Worm (Caenorhabditis elegans): ENCODE results near the gene C50B8.4.

Gene C50B8.4

DNA sequence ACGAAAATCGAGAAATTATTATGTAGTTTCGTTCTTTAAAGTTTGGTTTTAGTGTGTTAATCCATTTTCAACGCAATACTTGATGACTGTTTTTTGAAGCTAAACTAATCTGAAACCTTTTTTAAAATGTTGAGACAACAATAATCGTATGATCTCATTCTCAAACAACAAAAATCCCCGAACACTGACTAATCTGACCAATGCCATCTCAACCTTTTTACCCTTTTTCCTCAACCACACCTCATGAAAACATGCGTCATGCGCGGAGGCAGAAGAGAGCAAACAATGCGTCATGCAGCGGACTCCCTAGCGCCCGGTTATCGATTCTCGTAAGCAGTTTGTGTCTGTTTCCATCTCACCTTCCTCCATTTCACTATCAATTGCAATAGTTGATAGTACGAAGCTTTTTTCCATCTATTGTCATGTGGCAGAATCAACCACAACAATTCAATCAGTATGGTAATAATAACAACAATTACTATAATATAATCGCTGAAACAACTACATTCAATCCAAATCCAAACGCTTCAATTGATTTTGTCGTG, at the start of gene C50B8.4:
Gene C50B8.4 (plus strand): TSS at position 299 of the 545 bp plus-strand sequence.
- no peak for TF ChIP-seq flt-1 (GFP tag; IDR thresholded peaks at IDR 0.05)
- no peak for TF ChIP-seq cog-1 (tag; optimal IDR thresholded peaks at IDR 0.05)
- TF ChIP-seq ztf-29 (GFP tag; IDR thresholded peaks at IDR 0.05) = no peak
- TF ChIP-seq T22C8.4 (GFP tag; IDR thresholded peaks at IDR 0.05) = no peak
- no peak for TF ChIP-seq med-1 (GFP tag; optimal IDR thresholded peaks at IDR 0.05; ENCODE audit: insufficient read depth)
- TF ChIP-seq ref-1 (GFP tag; conservative IDR thresholded peaks at IDR 0.05) = no peak
- TF ChIP-seq tab-1 (GFP tag; IDR thresholded peaks at IDR 0.05) = no peak
- TF ChIP-seq ztf-23 (GFP tag; IDR thresholded peaks at IDR 0.05) = no peak

DNA sequence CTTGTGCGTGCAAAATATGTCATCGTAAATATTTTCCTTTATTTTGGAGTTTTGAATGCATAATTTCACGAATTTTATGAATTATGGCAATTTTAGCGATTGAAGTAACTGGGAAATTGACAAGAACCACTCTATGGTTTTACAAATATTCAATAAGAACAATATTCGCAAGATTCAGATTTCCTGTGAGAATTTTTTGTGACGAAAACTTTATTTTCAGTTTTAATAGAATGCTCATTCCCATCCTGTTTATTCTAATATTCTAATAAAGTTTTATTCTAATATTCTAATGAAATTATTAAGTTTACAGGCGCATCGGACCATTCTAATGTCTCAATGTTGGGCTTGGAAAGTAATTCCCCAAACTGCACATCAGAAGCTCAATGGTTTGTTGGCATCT, 48.6 kb upstream of the C50B8.4 start, which contains the start of gene R11G10.3:
Gene R11G10.3 (plus strand): TSS at position 301 of the 400 bp plus-strand sequence.
- TF ChIP-seq ref-1 (GFP tag; conservative IDR thresholded peaks at IDR 0.05) (no peak), T22C8.4 (GFP tag; IDR thresholded peaks at IDR 0.05) (no peak)

DNA sequence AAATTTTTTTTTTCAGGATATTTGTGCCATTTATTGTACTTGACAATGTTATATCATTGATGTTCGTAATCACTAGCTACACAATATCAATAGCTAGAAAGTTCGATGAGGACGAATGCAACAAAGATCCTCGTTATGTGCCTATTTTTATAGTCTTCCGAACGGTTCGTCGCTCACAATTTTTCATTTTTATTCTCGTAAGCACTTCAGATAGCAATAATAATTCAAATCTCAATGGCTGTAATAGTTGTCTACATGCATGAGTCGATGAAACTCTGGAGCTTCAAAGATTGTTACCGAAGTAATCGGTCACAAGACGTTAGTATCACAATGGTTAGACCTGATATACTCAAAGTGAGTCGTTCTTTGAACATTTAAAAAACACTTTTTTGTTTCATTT, 42.6 kb upstream of the C50B8.4 start:
- TF ChIP-seq T22C8.4 (GFP tag; IDR thresholded peaks at IDR 0.05) = no peak
- no peak for TF ChIP-seq klf-2 (GFP tag; conservative IDR thresholded peaks at IDR 0.05)
- no peak for TF ChIP-seq flt-1 (GFP tag; IDR thresholded peaks at IDR 0.05)
- TF ChIP-seq ztf-23 (GFP tag; IDR thresholded peaks at IDR 0.05) = no peak
- no peak for TF ChIP-seq cog-1 (tag; optimal IDR thresholded peaks at IDR 0.05)

DNA sequence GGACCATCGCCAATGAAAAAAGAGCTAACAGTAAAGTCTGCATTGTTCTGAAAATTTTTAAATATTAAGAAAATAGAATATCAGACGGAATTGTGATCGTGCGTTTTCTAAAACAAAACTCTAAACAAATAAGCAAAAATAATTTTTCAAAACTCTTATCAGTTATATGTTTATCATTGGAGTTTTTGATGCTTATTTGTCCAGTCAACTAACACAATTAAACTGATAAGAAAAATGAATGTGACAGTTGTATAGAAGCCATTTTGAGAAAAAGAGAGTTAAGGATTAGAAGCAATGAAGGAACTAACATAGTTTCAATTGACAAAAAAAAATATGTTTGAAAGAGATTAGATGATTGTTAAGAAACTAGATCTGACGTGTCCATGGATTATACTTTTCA, 41.1 kb upstream of the C50B8.4 start, which contains the start of gene ttr-44:
Gene ttr-44 (minus strand): TSS at position 47 of the 400 bp plus-strand sequence.
- TF ChIP-seq ztf-29 (GFP tag; IDR thresholded peaks at IDR 0.05) = no peak
- no peak for TF ChIP-seq med-1 (GFP tag; optimal IDR thresholded peaks at IDR 0.05; ENCODE audit: insufficient read depth)
- TF ChIP-seq flt-1 (GFP tag; IDR thresholded peaks at IDR 0.05) = no peak
- TF ChIP-seq ref-1 (GFP tag; conservative IDR thresholded peaks at IDR 0.05) = no peak
- TF ChIP-seq cog-1 (tag; optimal IDR thresholded peaks at IDR 0.05) = no peak
- TF ChIP-seq T22C8.4 (GFP tag; IDR thresholded peaks at IDR 0.05) = no peak
- no peak for TF ChIP-seq tab-1 (GFP tag; IDR thresholded peaks at IDR 0.05)
- no peak for TF ChIP-seq ztf-23 (GFP tag; IDR thresholded peaks at IDR 0.05)
- no peak for TF ChIP-seq klf-2 (GFP tag; conservative IDR thresholded peaks at IDR 0.05)

DNA sequence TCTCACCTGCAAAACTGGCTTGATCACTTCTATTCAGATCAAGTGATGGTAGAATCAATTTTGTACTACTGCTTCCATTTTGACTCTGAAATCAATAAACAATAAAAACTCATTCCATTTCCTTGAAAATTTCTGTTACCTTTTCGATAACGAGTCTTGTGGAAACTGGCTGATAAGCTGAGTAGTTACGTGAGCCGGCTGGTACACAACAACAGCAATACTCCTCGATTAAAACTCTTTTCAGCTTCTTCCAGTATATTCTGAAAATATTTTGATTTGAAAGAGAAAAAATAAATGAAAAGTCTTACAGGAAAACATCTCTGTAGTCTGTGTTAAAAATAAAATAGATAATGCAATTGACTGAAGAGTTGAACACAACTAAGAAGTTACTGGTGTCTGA, 39.3 kb upstream of the C50B8.4 start:
- TF ChIP-seq klf-2 (GFP tag; conservative IDR thresholded peaks at IDR 0.05) (no peak), ref-1 (GFP tag; conservative IDR thresholded peaks at IDR 0.05) (no peak), flt-1 (GFP tag; IDR thresholded peaks at IDR 0.05) (no peak), med-1 (GFP tag; optimal IDR thresholded peaks at IDR 0.05; ENCODE audit: insufficient read depth) (no peak), cog-1 (tag; optimal IDR thresholded peaks at IDR 0.05) (no peak), ztf-23 (GFP tag; IDR thresholded peaks at IDR 0.05) (no peak), T22C8.4 (GFP tag; IDR thresholded peaks at IDR 0.05) (no peak), ztf-29 (GFP tag; IDR thresholded peaks at IDR 0.05) (no peak), tab-1 (GFP tag; IDR thresholded peaks at IDR 0.05) (no peak)

DNA sequence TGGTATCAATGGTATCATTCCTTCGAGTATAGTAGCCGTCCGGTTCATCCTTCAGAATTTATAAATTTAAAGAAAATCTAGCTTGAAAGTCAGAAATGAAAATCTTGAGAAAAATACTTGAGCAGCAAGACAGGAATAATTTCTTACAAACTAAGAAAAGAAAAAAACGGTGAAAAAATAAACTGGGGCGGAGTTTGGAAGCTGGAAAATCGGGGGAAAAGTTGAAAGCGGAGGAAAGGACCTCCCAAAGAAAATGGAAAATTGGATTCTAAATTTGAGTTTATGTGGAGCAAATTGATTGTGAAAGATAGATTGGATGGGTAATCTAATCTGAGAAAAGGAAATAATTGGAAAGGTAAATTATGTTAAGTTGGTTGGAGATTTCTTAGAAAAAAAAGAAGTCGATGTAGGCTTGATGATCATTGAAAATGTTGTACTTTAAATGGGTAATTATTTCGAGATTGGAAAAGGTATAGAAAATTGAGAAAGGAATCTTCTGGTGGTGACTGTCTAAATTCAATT, 35.7 kb upstream of the C50B8.4 start, which contains the start of gene frpr-5:
Gene frpr-5 (minus strand): TSS at position 51 of the 522 bp plus-strand sequence.
- TF ChIP-seq ztf-29 (GFP tag; IDR thresholded peaks at IDR 0.05) = no peak
- TF ChIP-seq tab-1 (GFP tag; IDR thresholded peaks at IDR 0.05) = no peak
- TF ChIP-seq ref-1 (GFP tag; conservative IDR thresholded peaks at IDR 0.05) = no peak
- TF ChIP-seq klf-2 (GFP tag; conservative IDR thresholded peaks at IDR 0.05) = no peak
- TF ChIP-seq T22C8.4 (GFP tag; IDR thresholded peaks at IDR 0.05) = no peak
- TF ChIP-seq ztf-23 (GFP tag; IDR thresholded peaks at IDR 0.05) = no peak
- TF ChIP-seq flt-1 (GFP tag; IDR thresholded peaks at IDR 0.05) = no peak
- no peak for TF ChIP-seq cog-1 (tag; optimal IDR thresholded peaks at IDR 0.05)

DNA sequence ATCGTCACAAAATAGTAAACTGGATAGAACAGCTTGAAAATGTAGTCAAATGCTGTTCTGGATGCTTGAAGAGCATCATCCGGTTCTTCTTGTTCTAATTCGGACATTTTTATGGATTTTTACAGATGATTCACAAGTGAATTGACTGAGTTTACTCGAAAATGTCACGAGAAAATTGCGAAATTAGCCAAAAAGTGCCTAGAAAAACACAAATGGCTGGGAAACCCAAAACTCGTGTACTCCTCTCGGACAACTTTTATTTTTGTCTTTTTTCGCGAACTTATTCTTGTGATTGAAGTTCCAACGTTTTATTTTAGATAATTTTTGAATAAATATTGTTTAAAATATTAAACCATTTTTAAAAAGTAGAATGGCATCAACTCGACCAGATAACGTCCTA, 20.2 kb upstream of the C50B8.4 start, which contains the start of the genes C56A3.4 and C56A3.5:
Gene C56A3.4 (minus strand): TSS at position 154 of the 400 bp plus-strand sequence.
Gene C56A3.5 (plus strand): TSS at position 367 of the 400 bp plus-strand sequence.
- TF ChIP-seq cog-1 (tag; optimal IDR thresholded peaks at IDR 0.05) = no peak
- no peak for TF ChIP-seq klf-2 (GFP tag; conservative IDR thresholded peaks at IDR 0.05)
- TF ChIP-seq ztf-29 (GFP tag; IDR thresholded peaks at IDR 0.05) = no peak
- TF ChIP-seq ref-1 (GFP tag; conservative IDR thresholded peaks at IDR 0.05) = no peak
- no peak for TF ChIP-seq med-1 (GFP tag; optimal IDR thresholded peaks at IDR 0.05; ENCODE audit: insufficient read depth)
- TF ChIP-seq flt-1 (GFP tag; IDR thresholded peaks at IDR 0.05) = no peak
- no peak for TF ChIP-seq ztf-23 (GFP tag; IDR thresholded peaks at IDR 0.05)
- TF ChIP-seq tab-1 (GFP tag; IDR thresholded peaks at IDR 0.05) = no peak
- no peak for TF ChIP-seq T22C8.4 (GFP tag; IDR thresholded peaks at IDR 0.05)

DNA sequence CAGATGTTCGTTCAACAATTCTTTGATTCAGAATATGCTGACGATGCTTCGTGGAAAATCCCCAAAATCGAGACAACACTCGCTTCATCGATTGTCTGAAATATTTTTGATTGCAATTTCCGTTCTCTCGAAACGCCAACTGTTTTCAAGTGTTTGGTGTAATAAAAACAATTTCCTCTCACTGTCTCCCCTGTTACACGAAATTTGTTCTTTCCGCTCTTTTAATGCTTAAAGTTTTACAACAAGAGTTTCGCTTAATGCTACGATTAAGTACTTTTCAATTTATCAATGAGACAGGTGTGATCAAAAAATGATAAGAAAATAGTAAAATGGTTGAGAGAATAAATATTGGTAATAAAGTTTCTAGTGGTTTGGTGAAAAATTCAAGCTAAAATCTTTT, 15.5 kb upstream of the C50B8.4 start, which contains the start of gene C56A3.6:
Gene C56A3.6 (minus strand): TSS at position 101 of the 400 bp plus-strand sequence.
- TF ChIP-seq med-1 (GFP tag; optimal IDR thresholded peaks at IDR 0.05; ENCODE audit: insufficient read depth) = no peak
- no peak for TF ChIP-seq klf-2 (GFP tag; conservative IDR thresholded peaks at IDR 0.05)
- TF ChIP-seq cog-1 (tag; optimal IDR thresholded peaks at IDR 0.05) = no peak
- no peak for TF ChIP-seq tab-1 (GFP tag; IDR thresholded peaks at IDR 0.05)
- TF ChIP-seq T22C8.4 (GFP tag; IDR thresholded peaks at IDR 0.05) = no peak
- TF ChIP-seq ztf-29 (GFP tag; IDR thresholded peaks at IDR 0.05) = no peak
- TF ChIP-seq ref-1 (GFP tag; conservative IDR thresholded peaks at IDR 0.05) = no peak
- TF ChIP-seq flt-1 (GFP tag; IDR thresholded peaks at IDR 0.05) = no peak
- no peak for TF ChIP-seq ztf-23 (GFP tag; IDR thresholded peaks at IDR 0.05)

DNA sequence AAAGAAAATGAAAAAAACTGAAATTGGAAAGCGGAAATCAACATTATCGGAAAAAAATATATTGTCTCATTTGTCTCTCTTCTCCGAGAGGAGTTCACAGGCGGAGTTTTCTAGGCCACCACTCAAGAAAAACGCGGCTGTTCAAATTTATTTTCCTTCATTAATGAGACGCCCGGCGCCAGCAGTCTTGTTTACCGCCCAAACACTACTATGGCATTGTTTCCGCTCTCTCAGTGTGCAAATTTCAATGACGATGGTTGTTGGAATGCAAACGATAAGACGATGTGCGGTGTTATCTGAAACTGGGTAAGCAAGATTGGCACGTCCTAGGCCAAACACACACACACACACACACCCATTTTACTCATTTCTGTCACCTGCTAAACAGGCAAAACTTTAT, 15.1 kb upstream of the C50B8.4 start, which contains the start of gene cav-2:
Gene cav-2 (plus strand): TSS at position 359 of the 400 bp plus-strand sequence.
- TF ChIP-seq klf-2 (GFP tag; conservative IDR thresholded peaks at IDR 0.05) (peak; percentile 56; the same call in 1 of the 2 replicates), ztf-29 (GFP tag; IDR thresholded peaks at IDR 0.05) (no peak), cog-1 (tag; optimal IDR thresholded peaks at IDR 0.05) (peak; percentile 3), tab-1 (GFP tag; IDR thresholded peaks at IDR 0.05) (no peak), flt-1 (GFP tag; IDR thresholded peaks at IDR 0.05) (peak; percentile 87), ref-1 (GFP tag; conservative IDR thresholded peaks at IDR 0.05) (no peak), med-1 (GFP tag; optimal IDR thresholded peaks at IDR 0.05; ENCODE audit: insufficient read depth) (no peak), ztf-23 (GFP tag; IDR thresholded peaks at IDR 0.05) (peak; percentile 73)
